Worm (Caenorhabditis elegans) whole organism, L3 larva: ENCODE results near the gene polh-1.

Experiments
- ZK546.5 ChIP-seq: sonication (generic microtip); optimal IDR thresholded peaks from 2 replicates; lab custom pipeline; 2017; ENCODE audit warnings: missing biosample characterization, missing genetic modification characterization
- fos-1 ChIP-seq: fragments of 150-350 bp; optimal IDR thresholded peaks from 2 replicates; lab custom pipeline; 2014; ENCODE audit warnings: missing biosample characterization, missing genetic modification characterization
- nfya-1 ChIP-seq: sonication (generic microtip); optimal IDR thresholded peaks from 2 replicates; lab custom pipeline; 2017; ENCODE audit warnings: missing genetic modification characterization, mild to moderate bottlenecking, missing compliant biosample characterization, antibody characterized with exemption, moderate library complexity; ENCODE audit not compliant: insufficient read depth
- nhr-12 ChIP-seq: fragments of 150-350 bp; optimal IDR thresholded peaks from 2 replicates; lab custom pipeline; 2014; ENCODE audit warnings: missing biosample characterization, missing genetic modification characterization
- nhr-23 ChIP-seq: fragments of 150-350 bp; optimal IDR thresholded peaks from 2 replicates; lab custom pipeline; 2014; ENCODE audit warnings: missing biosample characterization, missing genetic modification reagents, missing genetic modification characterization
- skn-1 ChIP-seq: fragments of 150-350 bp; optimal IDR thresholded peaks from 2 replicates; lab custom pipeline; 2014; ENCODE audit warnings: missing biosample characterization, missing genetic modification characterization
- unc-39 ChIP-seq: sonication (generic microtip); optimal IDR thresholded peaks from 4 replicates; lab custom pipeline; 2017; ENCODE audit warnings: missing biosample characterization, missing genetic modification characterization

DNA sequence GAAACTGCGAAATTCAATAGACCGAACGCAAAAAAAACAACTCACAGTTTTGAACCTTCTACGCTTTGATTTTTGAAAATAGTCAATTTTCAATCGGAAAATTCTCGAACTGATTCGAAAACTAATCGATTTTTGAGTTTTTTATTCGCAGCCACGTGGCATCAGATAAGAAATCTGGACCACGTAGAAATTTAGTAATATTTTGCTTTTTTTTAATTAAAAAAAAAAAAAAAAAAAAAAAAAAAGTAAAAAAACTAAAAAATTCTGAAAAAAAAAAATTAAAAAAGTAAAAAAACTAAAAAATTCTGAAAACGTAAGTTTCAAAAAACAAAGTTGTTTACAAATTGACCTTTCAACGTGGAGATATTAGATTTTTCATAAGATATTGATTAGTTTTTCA lies 26.6 kb upstream of the polh-1 start, which contains the start of gene R155.3:
- no peak for TF ChIP-seq unc-39 (tag; lab: Kevin White, UChicago)
- no peak for TF ChIP-seq ZK546.5
- no peak for TF ChIP-seq skn-1 (tag; lab: Kevin White, UChicago)
- no peak for TF ChIP-seq nfya-1 (tag; lab: Kevin White, UChicago)
- no peak for TF ChIP-seq nhr-12 (tag; lab: Kevin White, UChicago)
- TF ChIP-seq nhr-23 (tag; lab: Kevin White, UChicago): no peak
- no peak for TF ChIP-seq fos-1
